Worm (Caenorhabditis elegans): ENCODE results near the gene klf-2.

The klf-2 gene

DNA sequence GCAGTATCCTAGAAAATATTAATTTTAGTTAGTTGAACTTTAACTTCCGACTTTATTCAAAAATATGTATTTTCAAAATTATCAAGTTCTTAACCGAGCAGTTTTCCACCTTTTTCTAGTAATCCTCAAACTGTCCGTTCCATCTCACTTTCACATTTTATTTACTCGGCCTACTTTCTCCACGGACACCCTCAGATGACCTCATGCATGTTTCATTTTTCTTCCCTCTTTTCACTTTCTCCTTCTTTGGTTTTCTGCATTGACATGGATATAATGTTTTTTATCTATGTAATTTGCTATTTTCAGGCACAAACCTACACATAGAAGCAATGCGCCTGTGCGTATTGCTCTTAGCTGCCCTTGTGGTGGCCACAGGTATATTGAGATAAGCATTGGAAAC lies 18.6 kb upstream of the klf-2 start, which contains the start of gene mlt-11:
Gene mlt-11, plus strand, starts transcription at position 301 of the 400 bp plus-strand sequence.
- TF ChIP-seq C17E4.6 (GFP tag; IDR thresholded peaks at IDR 0.05) = no peak
- no peak for TF ChIP-seq lsl-1 (GFP tag; optimal IDR thresholded peaks at IDR 0.05)
- TF ChIP-seq sea-2 (GFP tag; IDR thresholded peaks at IDR 0.05) = no peak
- no peak for TF ChIP-seq cebp-2 (GFP tag; IDR thresholded peaks at IDR 0.05)
- no peak for TF ChIP-seq F52B5.7 (tag; optimal IDR thresholded peaks at IDR 0.05)
- TF ChIP-seq snpc-3.4 (tag; optimal IDR thresholded peaks at IDR 0.05) = no peak
- no peak for TF ChIP-seq tbp1 (GFP tag; optimal IDR thresholded peaks at IDR 0.05)
- TF ChIP-seq ceh-58 (GFP tag; IDR thresholded peaks at IDR 0.05) = no peak
- no peak for TF ChIP-seq ccch-3 (GFP tag; optimal IDR thresholded peaks at IDR 0.05)
- no peak for TF ChIP-seq lsy-27 (tag; optimal IDR thresholded peaks at IDR 0.05; ENCODE audit: borderline replicate concordance, insufficient read depth)
- no peak for TF ChIP-seq atf-7 (tag; optimal IDR thresholded peaks at IDR 0.05)
- TF ChIP-seq mes-4 (tag; optimal IDR thresholded peaks at IDR 0.05) = no peak
- TF ChIP-seq ceh-91 (GFP tag; IDR thresholded peaks at IDR 0.05) = no peak
- no peak for TF ChIP-seq ztf-3 (GFP tag; optimal IDR thresholded peaks at IDR 0.05)
- TF ChIP-seq chd-7 (tag; optimal IDR thresholded peaks at IDR 0.05) = no peak
- TF ChIP-seq nhr-80 (tag; optimal IDR thresholded peaks at IDR 0.05) = no peak
- TF ChIP-seq ceh-100 (GFP tag; IDR thresholded peaks at IDR 0.05) = no peak
- TF ChIP-seq aptf-3 (GFP tag; IDR thresholded peaks at IDR 0.05) = no peak
- no peak for TF ChIP-seq let-607 (tag; optimal IDR thresholded peaks at IDR 0.05)
- no peak for TF ChIP-seq nhr-90 (tag; optimal IDR thresholded peaks at IDR 0.05)

ce11 chrV:20670625-20671024 lies 14.9 kb upstream of the klf-2 start:
- TF ChIP-seq madf-3 (GFP tag; IDR thresholded peaks at IDR 0.05) = no peak
- TF ChIP-seq nhr-27 (tag; optimal IDR thresholded peaks at IDR 0.05) = no peak
- TF ChIP-seq zfh-2 (GFP tag; conservative IDR thresholded peaks at IDR 0.05) = peak; percentile 54; the same call in 1 of the 2 replicates
- TF ChIP-seq nfya-2 (GFP tag; IDR thresholded peaks at IDR 0.05) = no peak
- TF ChIP-seq mxl-1 (tag; optimal IDR thresholded peaks at IDR 0.05) = no peak
- TF ChIP-seq ztf-3 (GFP tag; optimal IDR thresholded peaks at IDR 0.05) = no peak
- no peak for TF ChIP-seq unc-62 (GFP tag; optimal IDR thresholded peaks at IDR 0.05)
- no peak for TF ChIP-seq madf-10 (tag; optimal IDR thresholded peaks at IDR 0.05)
- no peak for TF ChIP-seq nfyb-1 (GFP tag; IDR thresholded peaks at IDR 0.05)

ce11 chrV:20680189-20680588 lies 5.3 kb upstream of the klf-2 start:
- TF ChIP-seq hrde-1 (tag; optimal IDR thresholded peaks at IDR 0.05; ENCODE audit: borderline replicate concordance) = no peak
- no peak for TF ChIP-seq nfya-1 (tag; optimal IDR thresholded peaks at IDR 0.05; ENCODE audit: borderline replicate concordance, insufficient read depth)
- no peak for TF ChIP-seq F23B12.7 (tag; optimal IDR thresholded peaks at IDR 0.05; ENCODE audit: insufficient read depth)
- TF ChIP-seq bed-1 (GFP tag; IDR thresholded peaks at IDR 0.05) = no peak
- TF ChIP-seq cebp-1 (GFP tag; IDR thresholded peaks at IDR 0.05) = no peak
- no peak for TF ChIP-seq cebp-1 (tag; optimal IDR thresholded peaks at IDR 0.05)
- no peak for TF ChIP-seq rcor-1 (GFP tag; IDR thresholded peaks at IDR 0.05)
- no peak for TF ChIP-seq mes-4 (tag; optimal IDR thresholded peaks at IDR 0.05)
- TF ChIP-seq rec-8 (tag; optimal IDR thresholded peaks at IDR 0.05) = no peak
- no peak for TF ChIP-seq T26A5.8 (tag; optimal IDR thresholded peaks at IDR 0.05)
- no peak for TF ChIP-seq mcd-1 (GFP tag; IDR thresholded peaks at IDR 0.05)
- TF ChIP-seq repo-1 (tag; optimal IDR thresholded peaks at IDR 0.05) = no peak
- TF ChIP-seq C17E4.6 (GFP tag; IDR thresholded peaks at IDR 0.05) = no peak
- TF ChIP-seq zfh-2 (GFP tag; conservative IDR thresholded peaks at IDR 0.05) = no peak
- no peak for TF ChIP-seq ZK185.1 (tag; optimal IDR thresholded peaks at IDR 0.05; ENCODE audit: poor library complexity, severe bottlenecking)
- no peak for TF ChIP-seq K12H6.12 (tag; optimal IDR thresholded peaks at IDR 0.05)
- no peak for TF ChIP-seq F33H1.4 (GFP tag; IDR thresholded peaks at IDR 0.05)
